Fruit fly (Drosophila melanogaster) whole organism, wandering third instar larva: ENCODE measurements around the gene CG34409.

Experiments
- CG9705 ChIP-seq: fragments of 200-800 bp; sonication (Bioruptor generic); optimal IDR thresholded peaks from 2 replicates; lab custom pipeline; 2018; ENCODE audit warnings: missing biosample characterization, mild to moderate bottlenecking, missing genetic modification characterization
- CrebA ChIP-seq: fragments of 200-800 bp; sonication (Bioruptor generic); optimal IDR thresholded peaks from 2 replicates; lab custom pipeline; 2016; ENCODE audit warnings: missing biosample characterization, mild to moderate bottlenecking, missing genetic modification characterization, borderline replicate concordance
- Dfd ChIP-seq: fragments of >200 bp; optimal IDR thresholded peaks from 2 replicates; lab custom pipeline; 2017; ENCODE audit warnings: missing biosample characterization, missing genetic modification characterization
- GATAd ChIP-seq: sonication (Bioruptor generic); optimal IDR thresholded peaks from 2 replicates; lab custom pipeline; 2016; ENCODE audit warnings: missing biosample characterization, missing genetic modification characterization
- HLH106 ChIP-seq: fragments of 200-800 bp; optimal IDR thresholded peaks from 3 replicates; lab custom pipeline; 2019; ENCODE audit warnings: missing biosample characterization, mild to moderate bottlenecking, missing genetic modification characterization, moderate library complexity
- Hnf4 ChIP-seq: fragments of 200-800 bp; sonication (Bioruptor generic); optimal IDR thresholded peaks from 2 replicates; lab custom pipeline; 2016; ENCODE audit warnings: missing biosample characterization, mild to moderate bottlenecking, missing genetic modification characterization
- Hr78 ChIP-seq: fragments of >200 bp; optimal IDR thresholded peaks from 2 replicates; lab custom pipeline; 2017; ENCODE audit warnings: missing biosample characterization, missing genetic modification characterization
- Hr83 ChIP-seq: fragments of 200-300 bp; sonication (Bioruptor generic); optimal IDR thresholded peaks from 2 replicates; lab custom pipeline; 2016; ENCODE audit warnings: missing biosample characterization, mild to moderate bottlenecking, missing genetic modification characterization, moderate library complexity; ENCODE audit not compliant: poor library complexity, severe bottlenecking
- Jra ChIP-seq: sonication (Bioruptor generic); optimal IDR thresholded peaks from 2 replicates; lab custom pipeline; 2016; ENCODE audit warnings: missing biosample characterization, missing genetic modification characterization
- Mio ChIP-seq: sonication (Bioruptor generic); optimal IDR thresholded peaks from 2 replicates; lab custom pipeline; 2016; ENCODE audit warnings: missing biosample characterization, missing genetic modification characterization
- Myc ChIP-seq: fragments of >200 bp; optimal IDR thresholded peaks from 2 replicates; lab custom pipeline; 2017
- N ChIP-seq: fragments of >200 bp; optimal IDR thresholded peaks from 2 replicates; lab custom pipeline; 2018; ENCODE audit warnings: missing biosample characterization, missing external identifiers, missing genetic modification characterization
- OdsH ChIP-seq: fragments of 200-800 bp; sonication (Bioruptor generic); optimal IDR thresholded peaks from 2 replicates; lab custom pipeline; 2016; ENCODE audit warnings: missing biosample characterization, mild to moderate bottlenecking, missing genetic modification characterization
- Rel ChIP-seq, 2 experiments: fragments of 200-800 bp; sonication (Bioruptor generic) in 1 of 2; optimal IDR thresholded peaks; 2 replicates in 1 of 2; 3 replicates in 1 of 2; lab custom pipeline; 2016 to 2019; ENCODE audit warnings: mild to moderate bottlenecking in 2 of 2, missing biosample characterization in 2 of 2, missing genetic modification characterization in 2 of 2, moderate library complexity in 1 of 2
- Sp1 ChIP-seq: fragments of 200-800 bp; sonication (Bioruptor generic); optimal IDR thresholded peaks from 3 replicates; lab custom pipeline; 2019; ENCODE audit warnings: missing biosample characterization, mild to moderate bottlenecking, missing genetic modification characterization, moderate library complexity
- Vsx2 ChIP-seq: fragments of 200-300, 225-300 bp; sonication (Bioruptor generic); optimal IDR thresholded peaks from 2 replicates; lab custom pipeline; 2018; ENCODE audit warnings: missing biosample characterization, missing genetic modification characterization; ENCODE audit not compliant: partially characterized antibody
- br ChIP-seq: fragments of 200-800 bp; sonication (Bioruptor generic); optimal IDR thresholded peaks from 2 replicates; lab custom pipeline; 2016; ENCODE audit warnings: missing biosample characterization, missing genetic modification characterization
- brk ChIP-seq: fragments of 200-800 bp; sonication (Bioruptor generic); optimal IDR thresholded peaks from 2 replicates; lab custom pipeline; 2016; ENCODE audit warnings: missing biosample characterization, mild to moderate bottlenecking, missing genetic modification characterization
- dl ChIP-seq, 2 experiments: fragments of 175-275, 200-275 bp in 1 of 2; fragments of 200-275 bp in 1 of 2; sonication (Bioruptor generic); optimal IDR thresholded peaks; lab custom pipeline; 2018; ENCODE audit warnings: mild to moderate bottlenecking in 2 of 2, missing biosample characterization in 2 of 2, missing genetic modification characterization in 2 of 2, moderate library complexity in 2 of 2; ENCODE audit not compliant: partially characterized antibody in 2 of 2, insufficient read depth in 1 of 2
- dmrt93B ChIP-seq: fragments of 200-800 bp; sonication (Bioruptor generic); optimal IDR thresholded peaks from 2 replicates; lab custom pipeline; 2018; ENCODE audit warnings: missing biosample characterization, mild to moderate bottlenecking, missing genetic modification characterization
- dsf ChIP-seq: sonication (Bioruptor generic); optimal IDR thresholded peaks from 2 replicates; lab custom pipeline; 2016; ENCODE audit warnings: missing biosample characterization, missing genetic modification characterization, borderline replicate concordance
- ey ChIP-seq: fragments of 200-800 bp; sonication (Bioruptor generic); optimal IDR thresholded peaks from 2 replicates; lab custom pipeline; 2016; ENCODE audit warnings: missing biosample characterization, missing genetic modification characterization
- foxo ChIP-seq, 2 experiments: fragments of 200-800 bp; sonication (Bioruptor generic); optimal IDR thresholded peaks; 2 replicates in 1 of 2; 3 replicates in 1 of 2; lab custom pipeline; 2016 to 2017; ENCODE audit warnings: missing biosample characterization in 2 of 2, missing genetic modification characterization in 2 of 2
- fru ChIP-seq: fragments of 200-800 bp; sonication (Bioruptor generic); optimal IDR thresholded peaks from 3 replicates; lab custom pipeline; 2016; ENCODE audit warnings: missing biosample characterization, mild to moderate bottlenecking, missing genetic modification characterization
- h ChIP-seq: fragments of 200-800 bp; sonication (Bioruptor generic); optimal IDR thresholded peaks from 3 replicates; lab custom pipeline; 2016; ENCODE audit warnings: missing biosample characterization, mild to moderate bottlenecking, missing genetic modification characterization
- jim ChIP-seq: fragments of 175-275, 200-325 bp; sonication (Bioruptor generic); optimal IDR thresholded peaks from 2 replicates; lab custom pipeline; 2016; ENCODE audit warnings: missing biosample characterization, mild to moderate bottlenecking, missing genetic modification characterization
- lola ChIP-seq: fragments of >200 bp; optimal IDR thresholded peaks from 2 replicates; lab custom pipeline; 2017; ENCODE audit warnings: missing biosample characterization, missing genetic modification characterization
- pan ChIP-seq: fragments of >200 bp; optimal IDR thresholded peaks from 2 replicates; lab custom pipeline; 2017
- psq ChIP-seq: fragments of 200-800 bp; sonication (Bioruptor generic); optimal IDR thresholded peaks from 3 replicates; lab custom pipeline; 2017; ENCODE audit warnings: missing biosample characterization, mild to moderate bottlenecking, missing genetic modification characterization, moderate library complexity
- rgr ChIP-seq: fragments of 200-800 bp; sonication (Bioruptor generic); optimal IDR thresholded peaks from 3 replicates; lab custom pipeline; 2016; ENCODE audit warnings: missing biosample characterization, mild to moderate bottlenecking, missing genetic modification characterization
- sage ChIP-seq: fragments of 200-800 bp; sonication (Bioruptor generic); optimal IDR thresholded peaks from 2 replicates; lab custom pipeline; 2016; ENCODE audit warnings: missing biosample characterization, mild to moderate bottlenecking, missing genetic modification characterization
- sv ChIP-seq: fragments of 200-800 bp; sonication (Bioruptor generic); optimal IDR thresholded peaks from 3 replicates; lab custom pipeline; 2016; ENCODE audit warnings: missing biosample characterization, missing genetic modification characterization
- tai ChIP-seq: sonication (Bioruptor generic); optimal IDR thresholded peaks from 2 replicates; lab custom pipeline; 2016; ENCODE audit warnings: missing biosample characterization, missing genetic modification characterization
- usp ChIP-seq: fragments of >200 bp; optimal IDR thresholded peaks from 2 replicates; lab custom pipeline; 2017; ENCODE audit warnings: missing biosample characterization, missing genetic modification characterization
- woc ChIP-seq: sonication (Bioruptor generic); optimal IDR thresholded peaks from 2 replicates; lab custom pipeline; 2016; ENCODE audit warnings: missing biosample characterization, mild to moderate bottlenecking, missing genetic modification characterization

The CG34409 gene

DNA sequence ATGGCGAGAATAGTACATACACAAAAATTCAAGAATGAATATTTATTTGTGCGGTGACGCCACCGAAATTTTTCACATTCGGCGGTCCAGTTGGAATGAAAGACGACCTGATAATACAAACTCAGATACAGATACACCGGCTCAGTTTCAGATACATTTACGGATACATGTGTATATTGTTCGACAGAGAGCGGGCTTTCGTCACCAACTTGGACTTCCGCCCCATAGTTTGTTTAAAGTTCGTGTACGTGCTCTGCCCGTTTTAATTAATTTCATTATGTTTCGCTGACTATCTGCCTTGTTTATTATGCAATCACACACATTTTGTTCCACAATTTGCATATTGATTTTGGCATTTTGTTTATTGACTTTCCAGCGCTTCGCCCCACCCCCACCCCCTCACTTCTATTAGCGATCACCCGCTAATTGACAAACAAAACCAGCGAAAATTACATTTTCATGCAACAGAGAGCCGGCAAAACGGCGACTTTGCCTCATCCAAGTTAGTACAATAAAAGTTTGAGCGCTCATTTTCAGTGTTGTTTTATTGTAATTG, 44.9 kb downstream of the CG34409 start:
- TF ChIP-seq pan (lab: Kevin White, UChicago) (no peak), tai (GFP tag; lab: Kevin White, UChicago) (no peak), Dfd (no peak), Myc (lab: Kevin White, UChicago) (no peak), Rel (GFP tag; optimal IDR thresholded peaks at IDR 0.05; lab: Kevin White, UChicago) (no peak), Rel (tag; optimal IDR thresholded peaks at IDR 0.05; lab: Kevin White, UChicago) (no peak), lola (no peak), N (GFP tag; lab: Kevin White, UChicago) (no peak), GATAd (GFP tag; lab: Kevin White, UChicago) (no peak), ey (no peak), dmrt93B (peak; percentile 3), dsf (GFP tag; lab: Kevin White, UChicago) (no peak), usp (GFP tag; lab: Kevin White, UChicago) (no peak), Sp1 (peak; percentile 5), dl (GFP tag; optimal IDR thresholded peaks at IDR 0.05; lab: Kevin White, UChicago; ENCODE audit: insufficient read depth in 1 of 2, partially characterized antibody in 2 of 2) (no peak), CrebA (GFP tag; lab: Kevin White, UChicago) (no peak), h (GFP tag; lab: Kevin White, UChicago) (peak; percentile 42), fru (no peak), rgr (GFP tag; lab: Kevin White, UChicago) (peak; percentile 62), brk (GFP tag; lab: Kevin White, UChicago) (no peak), sage (no peak), HLH106 (tag; lab: Kevin White, UChicago) (peak; percentile 22), foxo (GFP tag; optimal IDR thresholded peaks at IDR 0.05; lab: Kevin White, UChicago) (peak in 1 of 2 experiments; percentile 7), psq (GFP tag; lab: Kevin White, UChicago) (no peak), CG9705 (GFP tag; lab: Kevin White, UChicago) (no peak), Vsx2 (GFP tag; lab: Kevin White, UChicago) (no peak), Hr83 (GFP tag; lab: Kevin White, UChicago) (peak; percentile 23), woc (GFP tag; lab: Kevin White, UChicago) (no peak), sv (GFP tag; lab: Kevin White, UChicago) (no peak), Hnf4 (GFP tag; lab: Kevin White, UChicago) (no peak), OdsH (GFP tag; lab: Kevin White, UChicago) (peak; percentile 56), Jra (GFP tag; lab: Kevin White, UChicago) (peak; percentile 1), Mio (GFP tag; lab: Kevin White, UChicago) (no peak), br (GFP tag; lab: Kevin White, UChicago) (no peak)

DNA sequence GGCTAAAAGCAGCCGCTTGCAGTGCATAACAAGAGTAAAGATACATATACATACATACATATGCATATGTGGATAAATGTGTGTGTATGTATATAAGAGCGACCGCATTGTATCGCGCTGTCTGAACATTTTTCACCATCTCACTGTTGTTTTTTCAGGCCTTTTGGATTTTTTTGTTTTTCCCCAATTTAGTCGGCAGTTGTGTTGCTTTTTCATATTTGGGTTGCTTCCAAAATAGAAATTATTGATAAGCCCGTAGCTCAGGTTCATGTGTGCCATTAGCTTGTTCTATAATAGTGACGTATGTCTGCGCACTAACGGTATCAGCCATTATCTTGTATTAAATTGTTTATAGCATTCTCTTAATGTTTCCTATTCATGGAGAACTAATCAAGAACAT, 45.7 kb downstream of the CG34409 start:
- TF ChIP-seq Rel (GFP tag; optimal IDR thresholded peaks at IDR 0.05; lab: Kevin White, UChicago) (no peak), Rel (tag; optimal IDR thresholded peaks at IDR 0.05; lab: Kevin White, UChicago) (peak; percentile 96), sage (no peak)

DNA sequence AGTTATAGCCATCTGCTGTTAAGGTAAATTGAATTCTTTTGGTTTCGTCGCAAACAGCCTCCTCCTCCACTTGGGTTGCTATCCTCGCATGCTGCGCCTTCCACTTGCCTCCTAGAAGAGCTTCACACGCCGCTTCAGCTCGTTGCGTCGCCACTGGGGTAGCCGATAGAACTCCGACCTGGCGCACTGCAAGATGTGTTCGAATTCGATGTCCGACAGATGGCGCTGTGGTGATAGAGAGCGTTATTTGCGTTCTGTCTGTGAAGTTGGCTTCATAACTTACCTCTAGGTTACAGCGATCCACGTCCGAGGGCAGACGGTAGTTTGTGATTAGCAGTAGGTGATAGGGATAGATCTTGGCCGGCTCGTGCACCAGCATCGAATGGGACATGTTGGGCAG, 51.2 kb downstream of the CG34409 start:
- TF ChIP-seq lola (no peak), Hr78 (GFP tag; lab: Kevin White, UChicago) (no peak), jim (GFP tag; lab: Kevin White, UChicago) (no peak)
